Worm (Caenorhabditis elegans) whole organism, L4 larva: ENCODE data around the gene hex-1.

ENCODE experiments used
- F10B5.3 ChIP-seq: sonication (generic microtip); optimal IDR thresholded peaks from 2 replicates; lab custom pipeline; 2016; ENCODE audit warnings: mild to moderate bottlenecking, missing genetic modification characterization, missing compliant biosample characterization
- R02D3.7 ChIP-seq: fragments of 150-350 bp; sonication (generic microtip); optimal IDR thresholded peaks from 3 replicates; lab custom pipeline; 2014; ENCODE audit warnings: missing biosample characterization, missing genetic modification characterization
- Y105C5A.15 ChIP-seq: fragments of 200-800 bp; sonication (Bioruptor generic); IDR thresholded peaks from 2 replicates; pipeline ENCODE4 v1.3.6; 2022; ENCODE audit warnings: missing genetic modification characterization, missing compliant biosample characterization
- Y48G9A.11 ChIP-seq: fragments of 200-800 bp; sonication (Bioruptor generic); IDR thresholded peaks from 2 replicates; pipeline ENCODE4 v1.3.6; 2022; ENCODE audit warnings: missing genetic modification reagents, missing genetic modification characterization, missing compliant biosample characterization
- Y75B8A.6 ChIP-seq: fragments of 200-800 bp; sonication (Bioruptor generic); IDR thresholded peaks from 2 replicates; pipeline ENCODE4 v1.3.6; 2022; ENCODE audit warnings: missing genetic modification reagents, missing genetic modification characterization, missing compliant biosample characterization
- ZK546.5 ChIP-seq, 2 experiments: sonication (generic microtip); optimal IDR thresholded peaks; 2 replicates each; lab custom pipeline; 2017; ENCODE audit warnings: missing biosample characterization in 2 of 2, missing genetic modification characterization in 2 of 2
- aha-1 ChIP-seq: fragments of 150-350 bp; peaks from one replicate; lab custom pipeline; 2014; ENCODE audit warnings: missing biosample characterization, missing genetic modification characterization
- aly-2 ChIP-seq: sonication (generic microtip); optimal IDR thresholded peaks from 2 replicates; lab custom pipeline; 2018; ENCODE audit warnings: missing biosample characterization, missing genetic modification characterization
- arid-1 ChIP-seq: fragments of 200-800 bp; sonication (Bioruptor generic); conservative IDR thresholded peaks from 2 replicates; pipeline ENCODE4 v1.3.6; 2022; ENCODE audit warnings: missing genetic modification reagents, missing genetic modification characterization, missing compliant biosample characterization
- ceh-28 ChIP-seq: fragments of 150-350 bp; optimal IDR thresholded peaks from 2 replicates; lab custom pipeline; 2014; ENCODE audit warnings: missing biosample characterization, missing genetic modification reagents, missing genetic modification characterization
- ceh-32 ChIP-seq: sonication (generic microtip); optimal IDR thresholded peaks from 2 replicates; lab custom pipeline; 2016; ENCODE audit warnings: mild to moderate bottlenecking, missing genetic modification characterization, missing compliant biosample characterization; ENCODE audit not compliant: poor library complexity
- ceh-44 ChIP-seq: fragments of 200-800 bp; sonication (Bioruptor generic); IDR thresholded peaks from 2 replicates; pipeline ENCODE4 v1.3.6; 2022; ENCODE audit warnings: missing genetic modification reagents, missing genetic modification characterization, missing compliant biosample characterization
- ceh-62 ChIP-seq: sonication (generic microtip); optimal IDR thresholded peaks from 2 replicates; lab custom pipeline; 2017; ENCODE audit warnings: missing biosample characterization, missing genetic modification characterization
- cey-2 ChIP-seq: sonication (generic microtip); optimal IDR thresholded peaks from 3 replicates; lab custom pipeline; 2017; ENCODE audit warnings: missing genetic modification characterization, mild to moderate bottlenecking, missing compliant biosample characterization, antibody characterized with exemption, borderline replicate concordance; ENCODE audit not compliant: insufficient read depth
- ctbp-1 ChIP-seq: fragments of 200-800 bp; sonication (Bioruptor generic); IDR thresholded peaks from 2 replicates; pipeline ENCODE4 v1.3.6; 2022; ENCODE audit warnings: missing genetic modification reagents, missing genetic modification characterization, missing compliant biosample characterization
- daf-12 ChIP-seq: fragments of 150-350 bp; optimal IDR thresholded peaks from 2 replicates; lab custom pipeline; 2014; ENCODE audit warnings: missing biosample characterization, missing genetic modification reagents, missing genetic modification characterization
- daf-19 ChIP-seq: fragments of 200-800 bp; sonication (Bioruptor generic); conservative IDR thresholded peaks from 2 replicates; pipeline ENCODE4 v1.3.6; 2022; ENCODE audit warnings: missing genetic modification characterization, missing compliant biosample characterization
- daf-8 ChIP-seq: fragments of 200-800 bp; sonication (Bioruptor generic); IDR thresholded peaks from 2 replicates; pipeline ENCODE4 v1.3.6; 2022; ENCODE audit warnings: missing genetic modification characterization, missing compliant biosample characterization
- dmd-6 ChIP-seq: fragments of 200-800 bp; sonication (Bioruptor generic); IDR thresholded peaks from 2 replicates; pipeline ENCODE4 v1.3.6; 2022; ENCODE audit warnings: missing genetic modification reagents, missing genetic modification characterization, missing compliant biosample characterization
- dmd-8 ChIP-seq: fragments of 200-800 bp; sonication (Bioruptor generic); IDR thresholded peaks from 2 replicates; pipeline ENCODE4 v1.3.6; 2022; ENCODE audit warnings: missing genetic modification characterization, missing compliant biosample characterization
- dpl-1 ChIP-seq: fragments of 150-350 bp; optimal IDR thresholded peaks from 2 replicates; lab custom pipeline; 2014; ENCODE audit warnings: missing biosample characterization, missing genetic modification reagents, missing genetic modification characterization
- dve-1 ChIP-seq: sonication (generic microtip); optimal IDR thresholded peaks from 2 replicates; lab custom pipeline; 2017; ENCODE audit warnings: antibody characterized with exemption, mild to moderate bottlenecking, missing genetic modification characterization, missing compliant biosample characterization; ENCODE audit not compliant: insufficient read depth
- fos-1 ChIP-seq: fragments of 150-350 bp; optimal IDR thresholded peaks from 2 replicates; lab custom pipeline; 2014; ENCODE audit warnings: missing biosample characterization, missing genetic modification characterization
- gei-8 ChIP-seq: fragments of 200-800 bp; sonication (Bioruptor generic); optimal IDR thresholded peaks from 2 replicates; lab custom pipeline; 2018; ENCODE audit warnings: mild to moderate bottlenecking, missing genetic modification characterization, missing compliant biosample characterization
- hif-1 ChIP-seq, 2 experiments: sonication (generic microtip); optimal IDR thresholded peaks; 2 replicates each; lab custom pipeline; 2016 to 2017; ENCODE audit warnings: missing compliant biosample characterization in 2 of 2, missing genetic modification characterization in 2 of 2, missing genetic modification reagents in 2 of 2, missing genotype in 2 of 2, mild to moderate bottlenecking in 1 of 2
- lin-13 ChIP-seq: fragments of 150-350 bp; optimal IDR thresholded peaks from 2 replicates; lab custom pipeline; 2014; ENCODE audit warnings: missing biosample characterization, missing genetic modification reagents, missing genetic modification characterization
- madf-5 ChIP-seq, 2 experiments: fragments of 200-800 bp; sonication (Bioruptor generic); IDR thresholded peaks; 2 replicates each; pipeline ENCODE4 v1.3.6; 2022; ENCODE audit warnings: missing compliant biosample characterization in 2 of 2, missing genetic modification characterization in 2 of 2
- madf-9 ChIP-seq: fragments of 200-800 bp; sonication (Bioruptor generic); conservative IDR thresholded peaks from 2 replicates; pipeline ENCODE4 v1.3.6; 2022; ENCODE audit warnings: missing genetic modification reagents, missing genetic modification characterization, missing compliant biosample characterization
- mdt-29 ChIP-seq: fragments of 200-800 bp; sonication (Bioruptor generic); IDR thresholded peaks from 2 replicates; pipeline ENCODE4 v1.3.6; 2022; ENCODE audit warnings: missing genetic modification reagents, missing genetic modification characterization, missing compliant biosample characterization
- mep-1 ChIP-seq: fragments of 150-350 bp; sonication (generic microtip); optimal IDR thresholded peaks from 3 replicates; lab custom pipeline; 2014; ENCODE audit warnings: missing biosample characterization, missing genetic modification characterization
- mes-2 ChIP-seq: sonication (generic microtip); optimal IDR thresholded peaks from 2 replicates; lab custom pipeline; 2016; ENCODE audit warnings: missing genotype, mild to moderate bottlenecking, missing genetic modification characterization, missing compliant biosample characterization; ENCODE audit not compliant: poor library complexity, severe bottlenecking
- mxl-2 ChIP-seq: fragments of 200-800 bp; sonication (Bioruptor generic); conservative IDR thresholded peaks from 2 replicates; pipeline ENCODE4 v1.3.6; 2022; ENCODE audit warnings: missing genetic modification reagents, missing genetic modification characterization, missing compliant biosample characterization
- nhr-237 ChIP-seq: sonication (generic microtip); optimal IDR thresholded peaks from 2 replicates; lab custom pipeline; 2017; ENCODE audit warnings: missing biosample characterization, missing genetic modification characterization
- nhr-41 ChIP-seq: fragments of 200-800 bp; sonication (Bioruptor generic); IDR thresholded peaks from 2 replicates; pipeline ENCODE4 v1.3.6; 2022; ENCODE audit warnings: missing genetic modification reagents, missing genetic modification characterization, missing compliant biosample characterization
- nhr-42 ChIP-seq: fragments of 200-800 bp; sonication (Bioruptor generic); IDR thresholded peaks from 2 replicates; pipeline ENCODE4 v1.3.6; 2022; ENCODE audit warnings: missing genetic modification characterization, missing compliant biosample characterization
- php-3 ChIP-seq: fragments of 200-800 bp; sonication (Bioruptor generic); IDR thresholded peaks from 2 replicates; pipeline ENCODE4 v1.3.6; 2022; ENCODE audit warnings: missing genetic modification reagents, missing genetic modification characterization, missing compliant biosample characterization
- rbr-2 ChIP-seq: sonication (generic microtip); optimal IDR thresholded peaks from 2 replicates; lab custom pipeline; 2016; ENCODE audit warnings: missing genotype, missing genetic modification characterization, missing compliant biosample characterization
- set-16 ChIP-seq: fragments of 200-800 bp; sonication (Bioruptor generic); IDR thresholded peaks from 2 replicates; pipeline ENCODE4 v1.3.6; 2022; ENCODE audit warnings: missing genetic modification reagents, missing genetic modification characterization, missing compliant biosample characterization
- skn-1 ChIP-seq: fragments of 150-350 bp; optimal IDR thresholded peaks from 2 replicates; lab custom pipeline; 2014; ENCODE audit warnings: missing biosample characterization, missing genetic modification characterization
- spr-1 ChIP-seq: sonication (generic microtip); optimal IDR thresholded peaks from 2 replicates; lab custom pipeline; 2016; ENCODE audit warnings: mild to moderate bottlenecking, missing genetic modification characterization, missing compliant biosample characterization
- tag-97 ChIP-seq: fragments of 200-800 bp; sonication (Bioruptor generic); IDR thresholded peaks from 2 replicates; pipeline ENCODE4 v1.3.6; 2022; ENCODE audit warnings: missing genetic modification characterization, missing compliant biosample characterization
- unc-130 ChIP-seq: sonication (generic microtip); optimal IDR thresholded peaks from 2 replicates; lab custom pipeline; 2016; ENCODE audit warnings: missing genetic modification reagents, missing genetic modification characterization, missing compliant biosample characterization
- unc-39 ChIP-seq: sonication (generic microtip); optimal IDR thresholded peaks from 2 replicates; lab custom pipeline; 2017; ENCODE audit warnings: missing biosample characterization, missing genetic modification characterization
- unc-62 ChIP-seq, 3 experiments: fragments of 150-350 bp in 1 of 3; sonication (generic microtip); optimal IDR thresholded peaks in 2 of 3; peaks in 1 of 3; 1 replicate in 1 of 3; 2 replicates in 2 of 3; lab custom pipeline; 2014 to 2017; ENCODE audit warnings: missing biosample characterization in 3 of 3, missing genetic modification characterization in 3 of 3, missing genetic modification reagents in 3 of 3, missing genotype in 1 of 3
- vab-7 ChIP-seq: fragments of 200-800 bp; sonication (Bioruptor generic); IDR thresholded peaks from 2 replicates; pipeline ENCODE4 v1.3.6; 2022; ENCODE audit warnings: missing genetic modification reagents, missing genetic modification characterization, missing compliant biosample characterization
- zag-1 ChIP-seq: fragments of 150-350 bp; optimal IDR thresholded peaks from 2 replicates; lab custom pipeline; 2014; ENCODE audit warnings: missing biosample characterization, missing genetic modification characterization
- zfp-3 ChIP-seq: fragments of 200-800 bp; sonication (Bioruptor generic); conservative IDR thresholded peaks from 2 replicates; pipeline ENCODE4 v1.3.6; 2022; ENCODE audit warnings: missing genetic modification reagents, missing genetic modification characterization, missing compliant biosample characterization
- zip-11 ChIP-seq: fragments of 200-800 bp; sonication (Bioruptor generic); IDR thresholded peaks from 2 replicates; pipeline ENCODE4 v1.3.6; 2022; ENCODE audit warnings: missing genetic modification characterization, missing compliant biosample characterization
- ztf-11 ChIP-seq: fragments of 150-350 bp; optimal IDR thresholded peaks from 2 replicates; lab custom pipeline; 2014; ENCODE audit warnings: missing biosample characterization, missing genetic modification characterization
- ztf-7 ChIP-seq: fragments of 150-350 bp; optimal IDR thresholded peaks from 2 replicates; lab custom pipeline; 2014; ENCODE audit warnings: missing biosample characterization, missing genetic modification characterization

Gene hex-1

ce11 chrX:2226875-2227355 is 6.0 kb downstream of the hex-1 start (continued):
- TF ChIP-seq ztf-11 = no peak
- no peak for TF ChIP-seq cey-2 (tag; lab: Kevin White, UChicago)
- TF ChIP-seq aly-2 (tag; lab: Kevin White, UChicago) = no peak
- no peak for TF ChIP-seq zip-11 (GFP tag; lab: Robert Waterston, UW)
- peak; percentile 78 for TF ChIP-seq mep-1 (tag; lab: Kevin White, UChicago)
- TF ChIP-seq ceh-32 = no peak
- peak; percentile 72 for TF ChIP-seq rbr-2
- peak; percentile 37 for TF ChIP-seq lin-13 (GFP tag; lab: Kevin White, UChicago)
- TF ChIP-seq F10B5.3 (tag; lab: Kevin White, UChicago) = peak; percentile 53
- TF ChIP-seq madf-5 (GFP tag; IDR thresholded peaks at IDR 0.05; lab: Robert Waterston, UW) = peak; percentile 59 to 78; a peak in 2 of 4 replicates
- TF ChIP-seq dve-1 = peak; percentile 57
- peak; percentile 82; the same call in 1 of the 2 replicates for TF ChIP-seq nhr-42 (GFP tag; lab: Robert Waterston, UW)
- TF ChIP-seq nhr-237 (tag; lab: Kevin White, UChicago) = no peak
- TF ChIP-seq gei-8 (GFP tag; lab: Kevin White, UChicago) = peak; percentile 79
- peak; percentile 63; the same call in 1 of the 2 replicates for TF ChIP-seq mdt-29 (GFP tag; lab: Robert Waterston, UW)
- peak; percentile 66; the same call in 1 of the 2 replicates for TF ChIP-seq Y75B8A.6 (GFP tag; lab: Robert Waterston, UW)
- TF ChIP-seq unc-130 = peak; percentile 63
- TF ChIP-seq ceh-44 (GFP tag; lab: Robert Waterston, UW) = peak; percentile 73; the same call in 1 of the 2 replicates
- no peak for TF ChIP-seq ceh-28
- peak; percentile 75 for TF ChIP-seq php-3 (GFP tag; lab: Robert Waterston, UW)
- peak; percentile 90 for TF ChIP-seq mes-2
- TF ChIP-seq skn-1 = no peak
- TF ChIP-seq vab-7 (GFP tag; lab: Robert Waterston, UW) = peak; percentile 89
- TF ChIP-seq dmd-8 = peak; percentile 80
- TF ChIP-seq arid-1 (GFP tag; lab: Robert Waterston, UW) = peak; percentile 85
- no peak; the same call in 1 of the 2 replicates for TF ChIP-seq set-16 (GFP tag; lab: Robert Waterston, UW)
- TF ChIP-seq Y48G9A.11 (GFP tag; lab: Robert Waterston, UW) = peak; percentile 80
- TF ChIP-seq dpl-1 (GFP tag; lab: Kevin White, UChicago) = no peak
- no peak for TF ChIP-seq tag-97 (GFP tag; lab: Robert Waterston, UW)
- peak in 1 of 2 experiments; percentile 91 for TF ChIP-seq unc-62 (GFP tag; optimal IDR thresholded peaks at IDR 0.05 in 1 of 2; lab: Kevin White, UChicago)
- no peak for TF ChIP-seq unc-62 (tag; optimal IDR thresholded peaks at IDR 0.05; lab: Kevin White, UChicago)
- no peak for TF ChIP-seq daf-12 (tag; lab: Kevin White, UChicago)
- TF ChIP-seq Y105C5A.15 (GFP tag; lab: Robert Waterston, UW) = peak; percentile 76
- peak in 1 of 2 experiments; percentile 53 for TF ChIP-seq hif-1 (tag; optimal IDR thresholded peaks at IDR 0.05; lab: Kevin White, UChicago)
- peak; percentile 83 for TF ChIP-seq madf-9 (GFP tag; lab: Robert Waterston, UW)
- peak; percentile 85 for TF ChIP-seq ctbp-1
- TF ChIP-seq fos-1 (tag; lab: Kevin White, UChicago) = no peak
- TF ChIP-seq ceh-62 (tag; lab: Kevin White, UChicago) = no peak
- TF ChIP-seq R02D3.7 (tag; lab: Kevin White, UChicago) = peak; percentile 22
- TF ChIP-seq aha-1 (tag; lab: Kevin White, UChicago) = peak; percentile 95
- TF ChIP-seq ztf-7 = peak; percentile 66
- no peak for TF ChIP-seq zag-1 (tag; lab: Kevin White, UChicago)
- TF ChIP-seq mxl-2 (GFP tag; lab: Robert Waterston, UW) = 0 out of 2 replicates have a peak, but pooled peaks have one; percentile 37
- TF ChIP-seq dmd-6 = peak; percentile 73
- no peak for TF ChIP-seq ZK546.5 (tag; optimal IDR thresholded peaks at IDR 0.05; lab: Kevin White, UChicago)
- TF ChIP-seq spr-1 (tag; lab: Kevin White, UChicago) = peak; percentile 47
- TF ChIP-seq nhr-41 (GFP tag; lab: Robert Waterston, UW) = peak; percentile 63; the same call in 1 of the 2 replicates
- peak; percentile 75 for TF ChIP-seq zfp-3
- no peak; the same call in 1 of the 2 replicates for TF ChIP-seq daf-8
- no peak for TF ChIP-seq unc-39 (tag; lab: Kevin White, UChicago)
- peak; percentile 90 for TF ChIP-seq daf-19 (GFP tag; lab: Robert Waterston, UW)
